Worm (Caenorhabditis elegans): ENCODE data around the gene oatr-1.

DNA sequence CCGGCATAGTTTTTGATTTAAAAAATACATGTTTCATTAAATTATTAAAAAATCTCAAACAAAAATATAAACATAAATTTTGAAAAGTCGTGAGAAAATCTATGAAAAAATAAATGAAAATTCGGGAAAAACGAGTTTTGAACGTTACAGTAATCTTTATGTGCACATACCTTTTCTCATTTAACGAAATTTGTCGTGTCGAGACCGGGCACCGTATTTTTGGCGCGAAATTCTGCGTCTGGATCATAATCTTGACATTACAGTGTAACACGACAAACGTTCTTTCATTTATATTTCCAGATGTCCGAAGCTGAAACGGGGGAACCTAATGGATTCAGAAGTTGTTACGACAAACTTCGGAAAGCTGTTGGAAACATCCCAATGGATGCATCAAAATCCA, 6.4 kb downstream of the oatr-1 start, which contains the start of gene C16A3.2:
- TF ChIP-seq lsy-2 (tag; optimal IDR thresholded peaks at IDR 0.05): no peak
- TF ChIP-seq spr-1 (tag; optimal IDR thresholded peaks at IDR 0.05): no peak
- no peak for TF ChIP-seq F44E2.7 (GFP tag; IDR thresholded peaks at IDR 0.05)
- TF ChIP-seq snpc-4 (tag; optimal IDR thresholded peaks at IDR 0.05): no peak
- no peak for TF ChIP-seq lir-3 (tag; optimal IDR thresholded peaks at IDR 0.05)
- TF ChIP-seq ceh-28 (tag; optimal IDR thresholded peaks at IDR 0.05): no peak
